Fruit fly (Drosophila melanogaster) whole organism, embryonic: ENCODE results near the gene cni.

Experiments used
- Awh ChIP-seq: fragments of 200-800 bp; sonication (Bioruptor generic); IDR thresholded peaks from 2 replicates; pipeline ENCODE4, ENCODE4 v1.3.6; 2022; ENCODE audit warnings: missing biosample characterization, missing genetic modification characterization
- Bgb ChIP-seq: fragments of 200-800 bp; sonication (Bioruptor generic); IDR thresholded peaks from 2 replicates; pipeline ENCODE4 v1.3.6; 2022; ENCODE audit warnings: missing biosample characterization, missing genetic modification characterization; ENCODE audit not compliant: partially characterized antibody
- CG10565 ChIP-seq: fragments of 200-800 bp; sonication (Bioruptor generic); optimal IDR thresholded peaks from 3 replicates; lab custom pipeline; 2016; ENCODE audit warnings: missing biosample characterization, mild to moderate bottlenecking, missing genetic modification characterization
- CG11456 ChIP-seq: fragments of 200-800 bp; sonication (Bioruptor generic); IDR thresholded peaks from 3 replicates; pipeline ENCODE4 v1.3.6; 2022; ENCODE audit warnings: missing biosample characterization, missing genetic modification characterization
- CG11723 ChIP-seq: fragments of 200-800 bp; sonication (Bioruptor generic); optimal IDR thresholded peaks from 2 replicates; lab custom pipeline; 2017; ENCODE audit warnings: missing biosample characterization, mild to moderate bottlenecking, missing genetic modification characterization
- CG1647 ChIP-seq: fragments of 200-800 bp; sonication (Bioruptor generic); optimal IDR thresholded peaks from 3 replicates; lab custom pipeline; 2016; ENCODE audit warnings: missing biosample characterization, missing genetic modification characterization
- CG17912 ChIP-seq: fragments of 200-800 bp; sonication (Bioruptor generic); optimal IDR thresholded peaks from 2 replicates; lab custom pipeline; 2018; ENCODE audit warnings: missing biosample characterization, mild to moderate bottlenecking, missing genetic modification characterization
- CG1832 ChIP-seq: fragments of 200-800 bp; sonication (Bioruptor generic); optimal IDR thresholded peaks from 2 replicates; lab custom pipeline; 2017; ENCODE audit warnings: missing biosample characterization, mild to moderate bottlenecking, missing genetic modification characterization, inconsistent platforms
- CG30020 ChIP-seq: fragments of 200-800 bp; optimal IDR thresholded peaks from 2 replicates; lab custom pipeline; 2019; ENCODE audit warnings: missing biosample characterization, mild to moderate bottlenecking, missing genetic modification characterization, moderate library complexity
- CG31365 ChIP-seq: fragments of 200-800 bp; sonication (Bioruptor generic); optimal IDR thresholded peaks from 2 replicates; lab custom pipeline; 2018; ENCODE audit warnings: missing biosample characterization, mild to moderate bottlenecking, missing genetic modification characterization
- CG32767 ChIP-seq: fragments of 200-800 bp; sonication (Bioruptor generic); IDR thresholded peaks from 2 replicates; pipeline ENCODE4 v1.3.6; 2022; ENCODE audit warnings: missing biosample characterization, missing genetic modification characterization
- CG32772 ChIP-seq: fragments of 200-800 bp; sonication (Bioruptor generic); IDR thresholded peaks from 2 replicates; pipeline ENCODE4 v1.3.6; 2022; ENCODE audit warnings: missing biosample characterization, missing genetic modification characterization
- CG34376 ChIP-seq: fragments of 200-800 bp; sonication (Bioruptor generic); optimal IDR thresholded peaks from 2 replicates; lab custom pipeline; 2018; ENCODE audit warnings: missing biosample characterization, mild to moderate bottlenecking, missing genetic modification characterization
- CG4424 ChIP-seq: fragments of 200-800 bp; sonication (Bioruptor generic); optimal IDR thresholded peaks from 3 replicates; lab custom pipeline; 2016; ENCODE audit warnings: missing biosample characterization, missing genetic modification characterization
- CG5953 ChIP-seq: fragments of 200-800 bp; sonication (Bioruptor generic); IDR thresholded peaks from 2 replicates; pipeline ENCODE4 v1.3.6; 2022; ENCODE audit warnings: missing biosample characterization, missing genetic modification characterization
- CG6813 ChIP-seq: fragments of 200-800 bp; sonication (Bioruptor generic); optimal IDR thresholded peaks from 2 replicates; lab custom pipeline; 2017; ENCODE audit warnings: missing biosample characterization, missing genetic modification characterization, mild to moderate bottlenecking, moderate library complexity, missing genetic modification reagents
- CG7357 ChIP-seq: fragments of 200-800 bp; sonication (Bioruptor generic); IDR thresholded peaks from 3 replicates; pipeline ENCODE4 v1.3.6; 2022; ENCODE audit warnings: missing biosample characterization, missing genetic modification characterization
- CG7786 ChIP-seq: fragments of 200-800 bp; sonication (Bioruptor generic); optimal IDR thresholded peaks from 2 replicates; lab custom pipeline; 2016; ENCODE audit warnings: missing biosample characterization, missing genetic modification characterization
- CG7963 ChIP-seq: fragments of 200-800 bp; sonication (Bioruptor generic); IDR thresholded peaks from 3 replicates; pipeline ENCODE4 v1.3.6; 2022; ENCODE audit warnings: missing biosample characterization, missing genetic modification characterization; ENCODE audit not compliant: partially characterized antibody
- CG8359 ChIP-seq: fragments of 200-800 bp; sonication (Bioruptor generic); optimal IDR thresholded peaks from 2 replicates; lab custom pipeline; 2017; ENCODE audit warnings: missing biosample characterization, mild to moderate bottlenecking, missing genetic modification characterization, borderline replicate concordance
- Eip74EF ChIP-seq, 2 experiments: fragments of 200-800 bp in 1 of 2; fragments of >200 bp in 1 of 2; sonication (Bioruptor generic) in 1 of 2; optimal IDR thresholded peaks; 2 replicates each; lab custom pipeline; 2017 to 2019; ENCODE audit warnings: missing biosample characterization in 2 of 2, missing genetic modification characterization in 2 of 2, mild to moderate bottlenecking in 1 of 2, moderate library complexity in 1 of 2
- Fer3 ChIP-seq: fragments of 200-800 bp; sonication (Bioruptor generic); optimal IDR thresholded peaks from 2 replicates; lab custom pipeline; 2018; ENCODE audit warnings: missing biosample characterization, mild to moderate bottlenecking, missing genetic modification characterization, moderate library complexity
- HmgZ ChIP-seq: fragments of 200-800 bp; sonication (Bioruptor generic); optimal IDR thresholded peaks from 2 replicates; lab custom pipeline; 2018; ENCODE audit warnings: missing biosample characterization, mild to moderate bottlenecking, missing genetic modification characterization
- MESR4 ChIP-seq: fragments of 200-800 bp; sonication (Bioruptor generic); optimal IDR thresholded peaks from 2 replicates; lab custom pipeline; 2018; ENCODE audit warnings: missing biosample characterization, mild to moderate bottlenecking, missing genetic modification characterization, moderate library complexity
- Mad ChIP-seq: fragments of 200-800 bp; sonication (Bioruptor generic); optimal IDR thresholded peaks from 2 replicates; lab custom pipeline; 2016; ENCODE audit warnings: missing biosample characterization, missing genetic modification characterization
- Mrtf ChIP-seq: fragments of 200-800 bp; sonication (Bioruptor generic); IDR thresholded peaks from 3 replicates; pipeline ENCODE4 v1.3.6; 2022; ENCODE audit warnings: missing biosample characterization, missing genetic modification characterization
- Myb ChIP-seq: fragments of 200-800 bp; sonication (Bioruptor generic); optimal IDR thresholded peaks from 2 replicates; lab custom pipeline; 2016; ENCODE audit warnings: missing biosample characterization, missing genetic modification characterization
- NC2β ChIP-seq: fragments of 200-800 bp; sonication (Bioruptor generic); optimal IDR thresholded peaks from 2 replicates; lab custom pipeline; 2016; ENCODE audit warnings: missing biosample characterization, missing genetic modification characterization
- PHDP ChIP-seq: fragments of 200-800 bp; sonication (Bioruptor generic); optimal IDR thresholded peaks from 3 replicates; lab custom pipeline; 2018; ENCODE audit warnings: missing biosample characterization, mild to moderate bottlenecking, missing genetic modification characterization, moderate library complexity
- Spps ChIP-seq: fragments of 200-800 bp; sonication (Bioruptor generic); optimal IDR thresholded peaks from 2 replicates; lab custom pipeline; 2018; ENCODE audit warnings: missing biosample characterization, mild to moderate bottlenecking, missing genetic modification characterization
- Xbp1 ChIP-seq: fragments of 200-800 bp; sonication (Bioruptor generic); optimal IDR thresholded peaks from 3 replicates; lab custom pipeline; 2016; ENCODE audit warnings: missing biosample characterization, mild to moderate bottlenecking, missing genetic modification characterization
- chm ChIP-seq: fragments of 200-800 bp; sonication (Bioruptor generic); IDR thresholded peaks from 2 replicates; pipeline ENCODE4 v1.3.6; 2022; ENCODE audit warnings: missing biosample characterization, missing genetic modification characterization
- crol ChIP-seq: fragments of 200-800 bp; sonication (Bioruptor generic); IDR thresholded peaks from 2 replicates; pipeline ENCODE4 v1.3.6; 2022; ENCODE audit warnings: missing biosample characterization, missing genetic modification characterization
- ems ChIP-seq: fragments of 200-800 bp; sonication (Bioruptor generic); optimal IDR thresholded peaks from 3 replicates; lab custom pipeline; 2016; ENCODE audit warnings: missing biosample characterization, missing genetic modification characterization
- en ChIP-seq: fragments of 200-800 bp; sonication (Bioruptor generic); optimal IDR thresholded peaks from 2 replicates; lab custom pipeline; 2016; ENCODE audit warnings: missing biosample characterization, missing genetic modification characterization
- fd96Cb ChIP-seq: fragments of 200-800 bp; sonication (Bioruptor generic); optimal IDR thresholded peaks from 2 replicates; lab custom pipeline; 2018; ENCODE audit warnings: missing biosample characterization, mild to moderate bottlenecking, missing genetic modification characterization, moderate library complexity
- fru ChIP-seq: fragments of >200 bp; optimal IDR thresholded peaks from 2 replicates; lab custom pipeline; 2017
- gce ChIP-seq: fragments of 200-800 bp; sonication (Bioruptor generic); IDR thresholded peaks from 3 replicates; pipeline ENCODE4 v1.3.6; 2022; ENCODE audit warnings: missing biosample characterization, missing genetic modification characterization
- gsb ChIP-seq: fragments of 200-800 bp; sonication (Bioruptor generic); IDR thresholded peaks from 2 replicates; pipeline ENCODE4 v1.3.6; 2022; ENCODE audit warnings: missing biosample characterization, missing genetic modification characterization
- hb ChIP-seq: fragments of 200-800 bp; sonication (Bioruptor generic); IDR thresholded peaks from 3 replicates; pipeline ENCODE4 v1.3.6; 2022; ENCODE audit warnings: missing biosample characterization, missing genetic modification characterization; ENCODE audit not compliant: partially characterized antibody
- jumu ChIP-seq: fragments of 200-800 bp; sonication (Bioruptor generic); optimal IDR thresholded peaks from 3 replicates; lab custom pipeline; 2016; ENCODE audit warnings: missing biosample characterization, missing genetic modification characterization
- knrl ChIP-seq: fragments of 200-800 bp; sonication (Bioruptor generic); IDR thresholded peaks from 3 replicates; pipeline ENCODE4 v1.3.6; 2022; ENCODE audit warnings: missing biosample characterization, missing genetic modification characterization; ENCODE audit not compliant: partially characterized antibody
- pita ChIP-seq: fragments of 200-800 bp; sonication (Bioruptor generic); optimal IDR thresholded peaks from 2 replicates; lab custom pipeline; 2017; ENCODE audit warnings: missing biosample characterization, mild to moderate bottlenecking, missing genetic modification characterization
- pnt ChIP-seq: fragments of 200-800 bp; sonication (Bioruptor generic); optimal IDR thresholded peaks from 3 replicates; lab custom pipeline; 2016; ENCODE audit warnings: missing biosample characterization, missing genetic modification characterization
- seq ChIP-seq: fragments of 200-800 bp; sonication (Bioruptor generic); IDR thresholded peaks from 2 replicates; pipeline ENCODE4 v1.3.6; 2022; ENCODE audit warnings: missing biosample characterization, missing genetic modification characterization
- sna ChIP-seq: fragments of 200-800 bp; sonication (Bioruptor generic); IDR thresholded peaks from 2 replicates; pipeline ENCODE4 v1.3.6; 2022; ENCODE audit warnings: missing biosample characterization, missing genetic modification characterization; ENCODE audit not compliant: partially characterized antibody
- sr ChIP-seq: fragments of 200-800 bp; sonication (Bioruptor generic); IDR thresholded peaks from 3 replicates; pipeline ENCODE4 v1.3.6; 2022; ENCODE audit warnings: missing biosample characterization, missing genetic modification characterization
- tna ChIP-seq: fragments of 200-800 bp; sonication (Bioruptor generic); IDR thresholded peaks from 2 replicates; pipeline ENCODE4 v1.3.6; 2022; ENCODE audit warnings: missing biosample characterization, missing genetic modification characterization; ENCODE audit not compliant: partially characterized antibody
- trh ChIP-seq: fragments of 200-800 bp; sonication (Bioruptor generic); optimal IDR thresholded peaks from 2 replicates; lab custom pipeline; 2016; ENCODE audit warnings: missing biosample characterization, missing genetic modification characterization

cni gene

dm6 chr2L:16325515-16326257, 15.2 kb upstream of the cni start, which contains the start of gene cact (continued):
- TF ChIP-seq tna (GFP tag; lab: Robert Waterston, UW) (no peak), Awh (peak; percentile 69), gsb (GFP tag; lab: Robert Waterston, UW) (peak; percentile 53; the same call in 1 of the 2 replicates), CG11456 (GFP tag; lab: Robert Waterston, UW) (peak; percentile 91), knrl (GFP tag; lab: Robert Waterston, UW) (peak; percentile 75), en (GFP tag; lab: Kevin White, UChicago) (peak; percentile 88), pnt (peak; percentile 93), Mrtf (GFP tag; lab: Robert Waterston, UW) (peak; percentile 86; the same call in 2 of the 3 replicates), NC2β (GFP tag; lab: Kevin White, UChicago) (peak; percentile 95), fru (lab: Kevin White, UChicago) (no peak), MESR4 (peak; percentile 29), CG5953 (GFP tag; lab: Robert Waterston, UW) (peak; percentile 24; the same call in 1 of the 2 replicates), seq (GFP tag; lab: Robert Waterston, UW) (peak; percentile 88), hb (GFP tag; lab: Robert Waterston, UW) (no peak), chm (GFP tag; lab: Robert Waterston, UW) (peak; percentile 66), jumu (GFP tag; lab: Kevin White, UChicago) (peak; percentile 94), CG34376 (GFP tag; lab: Kevin White, UChicago) (peak; percentile 84), sna (GFP tag; lab: Robert Waterston, UW) (peak; percentile 73; the same call in 1 of the 2 replicates), fd96Cb (tag; lab: Kevin White, UChicago) (peak; percentile 88), HmgZ (tag; lab: Kevin White, UChicago) (peak; percentile 95), Eip74EF (GFP tag; optimal IDR thresholded peaks at IDR 0.05; lab: Kevin White, UChicago) (peak in 1 of 2 experiments; percentile 80), Bgb (GFP tag; lab: Robert Waterston, UW) (peak; percentile 36; the same call in 1 of the 2 replicates), Xbp1 (GFP tag; lab: Kevin White, UChicago) (peak; percentile 96), pita (no peak), PHDP (tag; lab: Kevin White, UChicago) (peak; percentile 95), crol (GFP tag; lab: Robert Waterston, UW) (no peak; the same call in none of the 2 replicates), CG7963 (no peak), trh (GFP tag; lab: Kevin White, UChicago) (peak; percentile 86), CG1647 (GFP tag; lab: Kevin White, UChicago) (peak; percentile 90), CG32772 (peak; percentile 89), CG10565 (GFP tag; lab: Kevin White, UChicago) (peak; percentile 50), Spps (tag; lab: Kevin White, UChicago) (peak; percentile 92), Fer3 (tag; lab: Kevin White, UChicago) (peak; percentile 93), CG8359 (GFP tag; lab: Kevin White, UChicago) (peak; percentile 60), gce (GFP tag; lab: Robert Waterston, UW) (no peak), CG4424 (GFP tag; lab: Kevin White, UChicago) (peak; percentile 92), CG32767 (GFP tag; lab: Robert Waterston, UW) (peak; percentile 87), ems (GFP tag; lab: Kevin White, UChicago) (peak; percentile 90), CG31365 (peak; percentile 16), Mad (GFP tag; lab: Kevin White, UChicago) (peak; percentile 94), sr (GFP tag; lab: Robert Waterston, UW) (peak; percentile 25; the same call in 1 of the 3 replicates), CG30020 (tag; lab: Kevin White, UChicago) (peak; percentile 98), CG7786 (GFP tag; lab: Kevin White, UChicago) (peak; percentile 95), CG6813 (peak; percentile 85), CG7357 (peak; percentile 88), CG11723 (GFP tag; lab: Kevin White, UChicago) (peak; percentile 82), Myb (GFP tag; lab: Kevin White, UChicago) (peak; percentile 82), CG1832 (GFP tag; lab: Kevin White, UChicago) (no peak), CG17912 (GFP tag; lab: Kevin White, UChicago) (peak; percentile 66)
